Worm (Caenorhabditis elegans) whole organism, young adult: ENCODE data around the gene F07A11.1.

ENCODE experiments used
- B0035.1 ChIP-seq: sonication (generic microtip); optimal IDR thresholded peaks from 2 replicates; lab custom pipeline; 2016; ENCODE audit warnings: missing genetic modification characterization, mild to moderate bottlenecking, missing compliant biosample characterization, missing genotype, missing genetic modification reagents
- B0261.1 ChIP-seq: sonication (generic microtip); optimal IDR thresholded peaks from 2 replicates; lab custom pipeline; 2016; ENCODE audit warnings: mild to moderate bottlenecking, missing genetic modification characterization, moderate library complexity, missing compliant biosample characterization
- F22D6.2 ChIP-seq: sonication (generic microtip); optimal IDR thresholded peaks from 2 replicates; lab custom pipeline; 2016; ENCODE audit warnings: mild to moderate bottlenecking, missing genetic modification characterization, missing compliant biosample characterization
- F52B5.7 ChIP-seq: sonication (generic microtip); optimal IDR thresholded peaks from 2 replicates; lab custom pipeline; 2016; ENCODE audit warnings: mild to moderate bottlenecking, missing genetic modification characterization, missing compliant biosample characterization
- K11D2.4 ChIP-seq: fragments of 200-800 bp; sonication (Bioruptor generic); IDR thresholded peaks from 2 replicates; pipeline ENCODE4 v1.3.6; 2022; ENCODE audit warnings: missing genetic modification reagents, missing genetic modification characterization, missing compliant biosample characterization
- K12H6.12 ChIP-seq: fragments of 200-800 bp; sonication (Bioruptor generic); optimal IDR thresholded peaks from 2 replicates; lab custom pipeline; 2018; ENCODE audit warnings: mild to moderate bottlenecking, missing genetic modification characterization, missing compliant biosample characterization
- Y53G8AR.9 ChIP-seq: fragments of 200-800 bp; sonication (Bioruptor generic); conservative IDR thresholded peaks from 2 replicates; pipeline ENCODE4 v1.3.6; 2022; ENCODE audit warnings: missing genetic modification reagents, missing genetic modification characterization, missing compliant biosample characterization
- attf-5 ChIP-seq: fragments of 200-800 bp; sonication (Bioruptor generic); optimal IDR thresholded peaks from 2 replicates; lab custom pipeline; 2018; ENCODE audit warnings: mild to moderate bottlenecking, missing genetic modification characterization, missing compliant biosample characterization
- bed-1 ChIP-seq: fragments of 200-800 bp; sonication (Bioruptor generic); IDR thresholded peaks from 2 replicates; pipeline ENCODE4 v1.3.6; 2022; ENCODE audit warnings: missing genetic modification reagents, missing genetic modification characterization, missing compliant biosample characterization
- cebp-1 ChIP-seq, 2 experiments: fragments of 200-800 bp in 1 of 2; sonication (Bioruptor generic) in 1 of 2; sonication (generic microtip) in 1 of 2; IDR thresholded peaks in 1 of 2; optimal IDR thresholded peaks in 1 of 2; 2 replicates each; pipeline versions ENCODE4 v1.3.6 to Lab custom; 2017 to 2022; ENCODE audit warnings: missing compliant biosample characterization in 2 of 2, missing genetic modification characterization in 2 of 2, mild to moderate bottlenecking in 1 of 2, missing genetic modification reagents in 1 of 2, moderate library complexity in 1 of 2
- ceh-27 ChIP-seq: fragments of 200-800 bp; sonication (Bioruptor generic); optimal IDR thresholded peaks from 2 replicates; lab custom pipeline; 2018; ENCODE audit warnings: mild to moderate bottlenecking, missing genetic modification characterization, moderate library complexity, missing compliant biosample characterization
- ceh-91 ChIP-seq: fragments of 200-800 bp; sonication (Bioruptor generic); IDR thresholded peaks from 2 replicates; pipeline ENCODE4 v1.3.6; 2022; ENCODE audit warnings: missing genetic modification reagents, missing genetic modification characterization, missing compliant biosample characterization
- chd-7 ChIP-seq: sonication (generic microtip); optimal IDR thresholded peaks from 2 replicates; lab custom pipeline; 2016; ENCODE audit warnings: mild to moderate bottlenecking, missing genetic modification characterization, moderate library complexity, missing compliant biosample characterization
- die-1 ChIP-seq: sonication (generic microtip); optimal IDR thresholded peaks from 2 replicates; lab custom pipeline; 2016; ENCODE audit warnings: missing genotype, mild to moderate bottlenecking, missing genetic modification characterization, missing compliant biosample characterization
- dox-1 ChIP-seq: fragments of 200-800 bp; sonication (Bioruptor generic); IDR thresholded peaks from 2 replicates; pipeline ENCODE4 v1.3.6; 2022; ENCODE audit warnings: missing genetic modification reagents, missing genetic modification characterization, missing compliant biosample characterization
- dpl-1 ChIP-seq: fragments of 150-350 bp; optimal IDR thresholded peaks from 2 replicates; lab custom pipeline; 2014; ENCODE audit warnings: missing biosample characterization, missing genetic modification reagents, missing genetic modification characterization
- egl-18 ChIP-seq: fragments of 200-800 bp; sonication (Bioruptor generic); IDR thresholded peaks from 2 replicates; pipeline ENCODE4 v1.3.6; 2022; ENCODE audit warnings: missing genetic modification reagents, missing genetic modification characterization, missing compliant biosample characterization
- egrh-3 ChIP-seq: fragments of 200-800 bp; sonication (Bioruptor generic); IDR thresholded peaks from 2 replicates; pipeline ENCODE4 v1.3.6; 2022; ENCODE audit warnings: missing genetic modification reagents, missing genetic modification characterization, missing compliant biosample characterization
- ekl-4 ChIP-seq: fragments of 200-800 bp; sonication (Bioruptor generic); IDR thresholded peaks from 2 replicates; pipeline ENCODE4 v1.3.6; 2022; ENCODE audit warnings: missing genetic modification reagents, missing genetic modification characterization, missing compliant biosample characterization
- ets-4 ChIP-seq: fragments of 200-800 bp; sonication (Bioruptor generic); optimal IDR thresholded peaks from 2 replicates; lab custom pipeline; 2018; ENCODE audit warnings: mild to moderate bottlenecking, missing genetic modification characterization, missing compliant biosample characterization
- hrde-1 ChIP-seq: sonication (generic microtip); optimal IDR thresholded peaks from 2 replicates; lab custom pipeline; 2016; ENCODE audit warnings: missing genetic modification characterization, mild to moderate bottlenecking, missing compliant biosample characterization, moderate library complexity, missing genotype, missing genetic modification reagents, borderline replicate concordance
- hsf-1 ChIP-seq: fragments of 200-800 bp; sonication (Bioruptor generic); IDR thresholded peaks from 2 replicates; pipeline ENCODE4 v1.3.6; 2022; ENCODE audit warnings: missing genetic modification reagents, missing genetic modification characterization, missing compliant biosample characterization
- lag-1 ChIP-seq: fragments of 200-800 bp; sonication (Bioruptor generic); IDR thresholded peaks from 2 replicates; pipeline ENCODE4 v1.3.6; 2022; ENCODE audit warnings: missing genetic modification reagents, missing genetic modification characterization, missing compliant biosample characterization
- let-526 ChIP-seq: fragments of 200-800 bp; sonication (Bioruptor generic); IDR thresholded peaks from 2 replicates; pipeline ENCODE4 v1.3.6; 2022; ENCODE audit warnings: missing genetic modification reagents, missing genetic modification characterization, missing compliant biosample characterization
- let-607 ChIP-seq, 2 experiments: fragments of 200-800 bp in 1 of 2; sonication (Bioruptor generic) in 1 of 2; sonication (generic microtip) in 1 of 2; optimal IDR thresholded peaks; 2 replicates each; lab custom pipeline; 2016 to 2018; ENCODE audit warnings: mild to moderate bottlenecking in 2 of 2, missing compliant biosample characterization in 2 of 2, missing genetic modification characterization in 2 of 2, moderate library complexity in 2 of 2, missing genotype in 1 of 2
- lin-26 ChIP-seq: fragments of 200-800 bp; sonication (Bioruptor generic); IDR thresholded peaks from 2 replicates; pipeline ENCODE4 v1.3.6; 2022; ENCODE audit warnings: missing genetic modification reagents, missing genetic modification characterization, missing compliant biosample characterization
- lin-40 ChIP-seq: sonication (generic microtip); optimal IDR thresholded peaks from 2 replicates; lab custom pipeline; 2016; ENCODE audit warnings: missing genetic modification characterization, mild to moderate bottlenecking, missing compliant biosample characterization, missing genotype, missing genetic modification reagents
- lin-54 ChIP-seq: fragments of 200-800 bp; sonication (Bioruptor generic); optimal IDR thresholded peaks from 2 replicates; lab custom pipeline; 2018; ENCODE audit warnings: mild to moderate bottlenecking, missing genetic modification characterization, missing compliant biosample characterization
- lir-1 ChIP-seq: fragments of 200-800 bp; sonication (Bioruptor generic); conservative IDR thresholded peaks from 2 replicates; pipeline ENCODE4 v1.3.6; 2022; ENCODE audit warnings: missing genetic modification reagents, missing genetic modification characterization, missing compliant biosample characterization
- madf-10 ChIP-seq: sonication (generic microtip); optimal IDR thresholded peaks from 2 replicates; lab custom pipeline; 2016; ENCODE audit warnings: mild to moderate bottlenecking, missing genetic modification characterization, missing compliant biosample characterization
- nfya-2 ChIP-seq: fragments of 200-800 bp; sonication (Bioruptor generic); IDR thresholded peaks from 2 replicates; pipeline ENCODE4 v1.3.6; 2022; ENCODE audit warnings: missing genetic modification reagents, missing genetic modification characterization, missing compliant biosample characterization
- nhr-179 ChIP-seq: sonication (generic microtip); optimal IDR thresholded peaks from 2 replicates; lab custom pipeline; 2016; ENCODE audit warnings: mild to moderate bottlenecking, missing genetic modification characterization, missing compliant biosample characterization
- nhr-90 ChIP-seq: sonication (generic microtip); optimal IDR thresholded peaks from 2 replicates; lab custom pipeline; 2016; ENCODE audit warnings: missing genotype, mild to moderate bottlenecking, missing genetic modification characterization, missing compliant biosample characterization
- pbrm-1 ChIP-seq: fragments of 200-800 bp; sonication (Bioruptor generic); IDR thresholded peaks from 2 replicates; pipeline ENCODE4 v1.3.6; 2022; ENCODE audit warnings: missing genetic modification reagents, missing genetic modification characterization, missing compliant biosample characterization
- rcor-1 ChIP-seq: fragments of 200-800 bp; sonication (Bioruptor generic); IDR thresholded peaks from 2 replicates; pipeline ENCODE4 v1.3.6; 2022; ENCODE audit warnings: missing genetic modification reagents, missing genetic modification characterization, missing compliant biosample characterization
- rpc-1 ChIP-seq, 2 experiments: fragments of 150-350 bp in 1 of 2; sonication (generic microtip) in 1 of 2; optimal IDR thresholded peaks; 2 replicates each; lab custom pipeline; 2014 to 2018; ENCODE audit warnings: missing biosample characterization in 1 of 2, missing genetic modification characterization in 1 of 2, missing genetic modification reagents in 1 of 2, missing genotype in 1 of 2
- snpc-1.1 ChIP-seq: sonication (generic microtip); optimal IDR thresholded peaks from 2 replicates; lab custom pipeline; 2017; ENCODE audit warnings: missing genetic modification characterization, mild to moderate bottlenecking, missing compliant biosample characterization, antibody characterized with exemption, moderate library complexity, missing genotype, missing genetic modification reagents; ENCODE audit not compliant: insufficient read depth
- snpc-4 ChIP-seq, 5 experiments: fragments of 150-350 bp in 1 of 5; sonication (generic microtip) in 4 of 5; optimal IDR thresholded peaks; 2 replicates each; lab custom pipeline; 2014 to 2018; ENCODE audit warnings: missing genetic modification characterization in 5 of 5, missing biosample characterization in 3 of 5, antibody characterized with exemption in 2 of 5, mild to moderate bottlenecking in 2 of 5, missing compliant biosample characterization in 2 of 5, missing genotype in 2 of 5, moderate library complexity in 2 of 5, missing genetic modification reagents in 1 of 5
- somi-1 ChIP-seq: fragments of 200-800 bp; sonication (Bioruptor generic); optimal IDR thresholded peaks from 2 replicates; lab custom pipeline; 2018; ENCODE audit warnings: mild to moderate bottlenecking, missing genetic modification characterization, missing compliant biosample characterization
- sptf-2 ChIP-seq: fragments of 200-800 bp; sonication (Bioruptor generic); optimal IDR thresholded peaks from 2 replicates; lab custom pipeline; 2018; ENCODE audit warnings: mild to moderate bottlenecking, missing genetic modification characterization, missing compliant biosample characterization
- tbp1 ChIP-seq: fragments of 200-800 bp; sonication (Bioruptor generic); optimal IDR thresholded peaks from 2 replicates; lab custom pipeline; 2018; ENCODE audit warnings: mild to moderate bottlenecking, missing genetic modification characterization, missing compliant biosample characterization
- unc-62 ChIP-seq: fragments of 150-350 bp; optimal IDR thresholded peaks from 2 replicates; lab custom pipeline; 2014; ENCODE audit warnings: missing biosample characterization, missing genetic modification reagents, missing genetic modification characterization
- zfh-2 ChIP-seq: fragments of 200-800 bp; sonication (Bioruptor generic); conservative IDR thresholded peaks from 2 replicates; pipeline ENCODE4 v1.3.6; 2022; ENCODE audit warnings: missing genetic modification reagents, missing genetic modification characterization, missing compliant biosample characterization
- ztf-22 ChIP-seq: fragments of 200-800 bp; sonication (Bioruptor generic); optimal IDR thresholded peaks from 2 replicates; lab custom pipeline; 2018; ENCODE audit warnings: mild to moderate bottlenecking, missing genetic modification characterization, moderate library complexity, missing compliant biosample characterization
- ztf-26 ChIP-seq: sonication (generic microtip); optimal IDR thresholded peaks from 2 replicates; lab custom pipeline; 2017; ENCODE audit warnings: missing genetic modification characterization, missing compliant biosample characterization

Gene F07A11.1

DNA sequence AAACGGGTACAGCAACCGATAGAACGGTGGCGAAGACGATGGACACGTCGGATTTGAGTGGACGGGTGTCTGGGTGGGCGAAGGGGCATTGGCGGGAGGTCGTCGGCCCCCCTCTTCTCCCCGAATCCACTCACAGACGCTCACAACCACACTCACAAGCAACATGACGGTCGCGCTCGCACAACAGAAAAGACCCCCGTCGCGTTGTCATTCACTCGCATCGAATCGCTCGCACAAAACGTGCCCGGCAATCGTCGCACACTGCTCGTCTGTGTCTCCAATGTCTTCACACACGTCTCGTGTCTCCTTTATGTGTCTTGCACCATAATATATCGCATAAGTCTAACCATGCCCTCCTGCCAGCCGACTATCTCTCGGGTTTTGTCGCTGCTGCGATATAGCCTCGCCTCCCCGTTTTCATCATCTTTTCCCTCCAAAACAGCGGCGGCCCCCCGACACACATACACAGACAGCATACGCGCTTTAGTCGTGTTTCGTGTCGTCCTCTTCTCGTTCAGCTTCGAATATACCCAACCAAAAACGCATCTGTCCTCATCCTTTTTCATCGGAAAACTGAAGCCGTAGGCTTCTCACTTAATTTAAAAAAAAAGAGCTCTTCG, 42.2 kb upstream of the F07A11.1 start (continued):
- TF ChIP-seq egrh-3 (GFP tag; lab: Robert Waterston, UW) (peak; percentile 81; the same call in 1 of the 2 replicates), ztf-26 (tag; lab: Kevin White, UChicago) (peak; percentile 89), F52B5.7 (peak; percentile 23), snpc-4 (GFP tag; optimal IDR thresholded peaks at IDR 0.05; lab: Kevin White, UChicago) (peak; percentile 18), snpc-4 (tag; optimal IDR thresholded peaks at IDR 0.05; lab: Kevin White, UChicago) (peak in 3 of 4 experiments; percentile 63 to 69 (median 68)), chd-7 (tag; lab: Kevin White, UChicago) (peak; percentile 94), tbp1 (GFP tag; lab: Kevin White, UChicago) (peak; percentile 62), unc-62 (GFP tag; lab: Kevin White, UChicago) (peak; percentile 38), lir-1 (GFP tag; lab: Robert Waterston, UW) (peak; percentile 76), lin-40 (peak; percentile 87), K11D2.4 (peak; percentile 82), F22D6.2 (tag; lab: Kevin White, UChicago) (peak; percentile 31), ceh-91 (GFP tag; lab: Robert Waterston, UW) (0 out of 2 replicates have a peak, but pooled peaks have one; percentile 36), rpc-1 (optimal IDR thresholded peaks at IDR 0.05; lab: Kevin White, UChicago) (no peak), rpc-1 (tag; optimal IDR thresholded peaks at IDR 0.05; lab: Kevin White, UChicago) (no peak), B0261.1 (tag; lab: Kevin White, UChicago) (no peak), ets-4 (no peak), madf-10 (tag; lab: Kevin White, UChicago) (peak; percentile 94), let-607 (tag; optimal IDR thresholded peaks at IDR 0.05; lab: Kevin White, UChicago) (peak; percentile 87 to 89), somi-1 (peak; percentile 69), bed-1 (GFP tag; lab: Robert Waterston, UW) (no peak), zfh-2 (GFP tag; lab: Robert Waterston, UW) (peak; percentile 98), nfya-2 (GFP tag; lab: Robert Waterston, UW) (no peak), cebp-1 (GFP tag; IDR thresholded peaks at IDR 0.05; lab: Robert Waterston, UW) (peak; percentile 78), cebp-1 (tag; optimal IDR thresholded peaks at IDR 0.05; lab: Kevin White, UChicago) (peak; percentile 93), dox-1 (GFP tag; lab: Robert Waterston, UW) (peak; percentile 91), snpc-1.1 (tag; lab: Kevin White, UChicago) (peak; percentile 7), lag-1 (GFP tag; lab: Robert Waterston, UW) (no peak), attf-5 (GFP tag; lab: Kevin White, UChicago) (peak; percentile 92), lin-26 (peak; percentile 63; the same call in 1 of the 2 replicates), nhr-90 (tag; lab: Kevin White, UChicago) (peak; percentile 58), pbrm-1 (GFP tag; lab: Robert Waterston, UW) (peak; percentile 79; the same call in 1 of the 2 replicates), egl-18 (GFP tag; lab: Robert Waterston, UW) (no peak), ceh-27 (GFP tag; lab: Kevin White, UChicago) (peak; percentile 85), K12H6.12 (peak; percentile 93), dpl-1 (no peak), nhr-179 (no peak), Y53G8AR.9 (GFP tag; lab: Robert Waterston, UW) (0 out of 2 replicates have a peak, but pooled peaks have one; percentile 47), sptf-2 (GFP tag; lab: Kevin White, UChicago) (peak; percentile 26), die-1 (tag; lab: Kevin White, UChicago) (peak; percentile 39), hsf-1 (no peak), hrde-1 (tag; lab: Kevin White, UChicago) (no peak), ekl-4 (peak; percentile 68; the same call in 1 of the 2 replicates), B0035.1 (peak; percentile 37), let-526 (GFP tag; lab: Robert Waterston, UW) (peak; percentile 23; the same call in 1 of the 2 replicates), lin-54 (GFP tag; lab: Kevin White, UChicago) (peak; percentile 50), rcor-1 (GFP tag; lab: Robert Waterston, UW) (peak; percentile 63; the same call in 1 of the 2 replicates), ztf-22 (GFP tag; lab: Kevin White, UChicago) (peak; percentile 67)
